Fruit fly (Drosophila melanogaster) whole organism, wandering third instar larva: ENCODE measurements around the gene Cad99C.

Source experiments
- Abd-B ChIP-seq: fragments of >200 bp; optimal IDR thresholded peaks from 2 replicates; lab custom pipeline; 2017; ENCODE audit warnings: missing biosample characterization, missing genetic modification characterization
- Dfd ChIP-seq: fragments of >200 bp; optimal IDR thresholded peaks from 2 replicates; lab custom pipeline; 2017; ENCODE audit warnings: missing biosample characterization, missing genetic modification characterization
- Dif ChIP-seq: fragments of 200-275, 200-300 bp; sonication (Bioruptor generic); optimal IDR thresholded peaks from 2 replicates; lab custom pipeline; 2018; ENCODE audit warnings: missing biosample characterization, missing genetic modification characterization; ENCODE audit not compliant: partially characterized antibody
- GATAd ChIP-seq: sonication (Bioruptor generic); optimal IDR thresholded peaks from 2 replicates; lab custom pipeline; 2016; ENCODE audit warnings: missing biosample characterization, missing genetic modification characterization
- HLH106 ChIP-seq: fragments of 200-800 bp; optimal IDR thresholded peaks from 3 replicates; lab custom pipeline; 2019; ENCODE audit warnings: missing biosample characterization, mild to moderate bottlenecking, missing genetic modification characterization, moderate library complexity
- Hnf4 ChIP-seq: fragments of 200-800 bp; sonication (Bioruptor generic); optimal IDR thresholded peaks from 2 replicates; lab custom pipeline; 2016; ENCODE audit warnings: missing biosample characterization, mild to moderate bottlenecking, missing genetic modification characterization
- Hr83 ChIP-seq: fragments of 200-300 bp; sonication (Bioruptor generic); optimal IDR thresholded peaks from 2 replicates; lab custom pipeline; 2016; ENCODE audit warnings: missing biosample characterization, mild to moderate bottlenecking, missing genetic modification characterization, moderate library complexity; ENCODE audit not compliant: poor library complexity, severe bottlenecking
- Jra ChIP-seq: sonication (Bioruptor generic); optimal IDR thresholded peaks from 2 replicates; lab custom pipeline; 2016; ENCODE audit warnings: missing biosample characterization, missing genetic modification characterization
- Mio ChIP-seq: sonication (Bioruptor generic); optimal IDR thresholded peaks from 2 replicates; lab custom pipeline; 2016; ENCODE audit warnings: missing biosample characterization, missing genetic modification characterization
- Myc ChIP-seq: fragments of >200 bp; optimal IDR thresholded peaks from 2 replicates; lab custom pipeline; 2017
- N ChIP-seq: fragments of >200 bp; optimal IDR thresholded peaks from 2 replicates; lab custom pipeline; 2018; ENCODE audit warnings: missing biosample characterization, missing external identifiers, missing genetic modification characterization
- OdsH ChIP-seq: fragments of 200-800 bp; sonication (Bioruptor generic); optimal IDR thresholded peaks from 2 replicates; lab custom pipeline; 2016; ENCODE audit warnings: missing biosample characterization, mild to moderate bottlenecking, missing genetic modification characterization
- Rel ChIP-seq, 2 experiments: fragments of 200-800 bp; sonication (Bioruptor generic) in 1 of 2; optimal IDR thresholded peaks; 2 replicates in 1 of 2; 3 replicates in 1 of 2; lab custom pipeline; 2016 to 2019; ENCODE audit warnings: mild to moderate bottlenecking in 2 of 2, missing biosample characterization in 2 of 2, missing genetic modification characterization in 2 of 2, moderate library complexity in 1 of 2
- Sp1 ChIP-seq: fragments of 200-800 bp; sonication (Bioruptor generic); optimal IDR thresholded peaks from 3 replicates; lab custom pipeline; 2019; ENCODE audit warnings: missing biosample characterization, mild to moderate bottlenecking, missing genetic modification characterization, moderate library complexity
- Vsx2 ChIP-seq: fragments of 200-300, 225-300 bp; sonication (Bioruptor generic); optimal IDR thresholded peaks from 2 replicates; lab custom pipeline; 2018; ENCODE audit warnings: missing biosample characterization, missing genetic modification characterization; ENCODE audit not compliant: partially characterized antibody
- br ChIP-seq: fragments of 200-800 bp; sonication (Bioruptor generic); optimal IDR thresholded peaks from 2 replicates; lab custom pipeline; 2016; ENCODE audit warnings: missing biosample characterization, missing genetic modification characterization
- brk ChIP-seq: fragments of 200-800 bp; sonication (Bioruptor generic); optimal IDR thresholded peaks from 2 replicates; lab custom pipeline; 2016; ENCODE audit warnings: missing biosample characterization, mild to moderate bottlenecking, missing genetic modification characterization
- dl ChIP-seq, 2 experiments: fragments of 175-275, 200-275 bp in 1 of 2; fragments of 200-275 bp in 1 of 2; sonication (Bioruptor generic); optimal IDR thresholded peaks; lab custom pipeline; 2018; ENCODE audit warnings: mild to moderate bottlenecking in 2 of 2, missing biosample characterization in 2 of 2, missing genetic modification characterization in 2 of 2, moderate library complexity in 2 of 2; ENCODE audit not compliant: partially characterized antibody in 2 of 2, insufficient read depth in 1 of 2
- dmrt93B ChIP-seq: fragments of 200-800 bp; sonication (Bioruptor generic); optimal IDR thresholded peaks from 2 replicates; lab custom pipeline; 2018; ENCODE audit warnings: missing biosample characterization, mild to moderate bottlenecking, missing genetic modification characterization
- ey ChIP-seq: fragments of 200-800 bp; sonication (Bioruptor generic); optimal IDR thresholded peaks from 2 replicates; lab custom pipeline; 2016; ENCODE audit warnings: missing biosample characterization, missing genetic modification characterization
- foxo ChIP-seq, 2 experiments: fragments of 200-800 bp; sonication (Bioruptor generic); optimal IDR thresholded peaks; 2 replicates in 1 of 2; 3 replicates in 1 of 2; lab custom pipeline; 2016 to 2017; ENCODE audit warnings: missing biosample characterization in 2 of 2, missing genetic modification characterization in 2 of 2
- fru ChIP-seq: fragments of 200-800 bp; sonication (Bioruptor generic); optimal IDR thresholded peaks from 3 replicates; lab custom pipeline; 2016; ENCODE audit warnings: missing biosample characterization, mild to moderate bottlenecking, missing genetic modification characterization
- h ChIP-seq: fragments of 200-800 bp; sonication (Bioruptor generic); optimal IDR thresholded peaks from 3 replicates; lab custom pipeline; 2016; ENCODE audit warnings: missing biosample characterization, mild to moderate bottlenecking, missing genetic modification characterization
- jim ChIP-seq: fragments of 175-275, 200-325 bp; sonication (Bioruptor generic); optimal IDR thresholded peaks from 2 replicates; lab custom pipeline; 2016; ENCODE audit warnings: missing biosample characterization, mild to moderate bottlenecking, missing genetic modification characterization
- lola ChIP-seq: fragments of >200 bp; optimal IDR thresholded peaks from 2 replicates; lab custom pipeline; 2017; ENCODE audit warnings: missing biosample characterization, missing genetic modification characterization
- psq ChIP-seq: fragments of 200-800 bp; sonication (Bioruptor generic); optimal IDR thresholded peaks from 3 replicates; lab custom pipeline; 2017; ENCODE audit warnings: missing biosample characterization, mild to moderate bottlenecking, missing genetic modification characterization, moderate library complexity
- rgr ChIP-seq: fragments of 200-800 bp; sonication (Bioruptor generic); optimal IDR thresholded peaks from 3 replicates; lab custom pipeline; 2016; ENCODE audit warnings: missing biosample characterization, mild to moderate bottlenecking, missing genetic modification characterization
- sv ChIP-seq: fragments of 200-800 bp; sonication (Bioruptor generic); optimal IDR thresholded peaks from 3 replicates; lab custom pipeline; 2016; ENCODE audit warnings: missing biosample characterization, missing genetic modification characterization
- tai ChIP-seq: sonication (Bioruptor generic); optimal IDR thresholded peaks from 2 replicates; lab custom pipeline; 2016; ENCODE audit warnings: missing biosample characterization, missing genetic modification characterization
- usp ChIP-seq: fragments of >200 bp; optimal IDR thresholded peaks from 2 replicates; lab custom pipeline; 2017; ENCODE audit warnings: missing biosample characterization, missing genetic modification characterization
- woc ChIP-seq: sonication (Bioruptor generic); optimal IDR thresholded peaks from 2 replicates; lab custom pipeline; 2016; ENCODE audit warnings: missing biosample characterization, mild to moderate bottlenecking, missing genetic modification characterization

The Cad99C gene

DNA sequence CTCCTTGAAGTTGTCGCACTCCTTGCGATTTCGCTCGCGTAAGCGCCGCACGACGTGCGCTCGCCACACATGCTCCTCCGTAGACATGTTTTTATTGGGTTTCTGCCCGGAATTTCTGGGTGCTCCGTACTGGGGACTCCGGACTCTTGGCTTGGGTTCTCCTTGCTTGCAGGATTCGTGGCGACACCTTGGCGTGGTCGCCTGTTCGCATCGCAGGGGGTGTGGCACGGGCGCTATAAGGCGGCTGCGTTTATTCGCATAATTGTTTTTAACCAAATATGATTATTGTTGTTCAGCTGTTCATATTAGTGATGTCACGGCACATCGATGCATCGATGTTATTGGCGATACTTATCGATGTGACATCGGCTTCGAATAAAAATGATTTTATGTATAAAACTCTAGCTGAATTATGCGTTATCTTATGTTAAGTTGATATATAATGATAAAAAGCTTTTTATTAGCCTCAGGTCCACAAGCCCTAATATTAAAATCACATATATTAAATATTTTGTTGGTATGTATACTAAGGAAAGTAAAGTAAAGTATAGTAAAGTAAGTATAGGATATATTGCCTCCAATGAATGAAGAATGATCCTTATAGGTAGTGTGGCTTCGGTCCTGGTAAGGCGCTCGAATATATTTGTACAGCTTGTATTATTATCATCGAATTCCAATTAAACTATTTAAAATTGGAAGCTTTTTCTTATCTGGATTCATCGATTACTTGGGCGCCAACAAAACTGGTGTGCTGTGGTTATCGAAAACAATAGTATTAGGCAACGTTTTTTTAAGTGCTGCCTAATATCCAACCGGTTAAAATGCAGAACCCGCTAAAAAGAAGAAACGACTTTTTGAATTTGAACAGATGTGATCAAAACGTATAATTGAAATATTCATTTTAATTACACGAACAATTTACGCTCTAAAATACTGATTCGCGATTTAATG, 6.4 kb upstream of the Cad99C start, which contains the start of gene Atg16:
Gene Atg16 (minus strand): TSS at position 343 of the 951 bp plus-strand sequence.
- TF ChIP-seq fru (GFP tag; lab: Kevin White, UChicago) (peak; percentile 25), woc (GFP tag; lab: Kevin White, UChicago) (peak; percentile 30), GATAd (no peak), brk (GFP tag; lab: Kevin White, UChicago) (peak; percentile 17), br (GFP tag; lab: Kevin White, UChicago) (peak; percentile 1), dmrt93B (GFP tag; lab: Kevin White, UChicago) (no peak), foxo (GFP tag; optimal IDR thresholded peaks at IDR 0.05; lab: Kevin White, UChicago) (no peak), Sp1 (GFP tag; lab: Kevin White, UChicago) (no peak), psq (peak; percentile 7), rgr (GFP tag; lab: Kevin White, UChicago) (peak; percentile 11), Hnf4 (peak; percentile 59), tai (GFP tag; lab: Kevin White, UChicago) (peak; percentile 42), Dif (GFP tag; lab: Kevin White, UChicago) (no peak), Hr83 (GFP tag; lab: Kevin White, UChicago) (peak; percentile 59), Jra (GFP tag; lab: Kevin White, UChicago) (peak; percentile 25), Vsx2 (no peak), ey (GFP tag; lab: Kevin White, UChicago) (peak; percentile 2), Dfd (GFP tag; lab: Kevin White, UChicago) (no peak), dl (GFP tag; optimal IDR thresholded peaks at IDR 0.05; lab: Kevin White, UChicago; ENCODE audit: insufficient read depth in 1 of 2, partially characterized antibody in 2 of 2) (no peak)

DNA sequence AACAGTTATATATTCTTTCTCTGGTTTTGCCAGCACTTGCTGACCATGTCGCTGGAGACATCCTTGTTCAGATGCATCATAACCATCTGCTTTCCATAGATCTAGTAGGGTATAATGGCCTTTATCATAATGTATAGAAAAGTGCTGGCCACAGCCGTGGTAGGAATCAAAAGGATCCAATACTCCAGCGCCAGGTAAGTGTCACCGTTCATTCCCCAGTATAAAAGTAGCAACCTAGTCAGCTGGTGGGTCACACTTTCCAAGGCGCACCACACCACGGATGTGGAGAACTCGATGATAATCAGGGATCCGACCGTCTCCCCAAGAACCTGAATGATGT, 5.8 kb upstream of the Cad99C start, which contains the start of gene Prtl99C:
Gene Prtl99C (plus strand): TSS at position 241 of the 340 bp plus-strand sequence.
- TF ChIP-seq Myc (lab: Kevin White, UChicago) (no peak), HLH106 (no peak), Mio (GFP tag; lab: Kevin White, UChicago) (no peak), fru (GFP tag; lab: Kevin White, UChicago) (no peak), OdsH (no peak), psq (no peak), usp (GFP tag; lab: Kevin White, UChicago) (no peak), ey (GFP tag; lab: Kevin White, UChicago) (no peak), GATAd (no peak), foxo (GFP tag; optimal IDR thresholded peaks at IDR 0.05; lab: Kevin White, UChicago) (no peak), Rel (GFP tag; optimal IDR thresholded peaks at IDR 0.05; lab: Kevin White, UChicago) (no peak), Rel (tag; optimal IDR thresholded peaks at IDR 0.05; lab: Kevin White, UChicago) (no peak), N (GFP tag; lab: Kevin White, UChicago) (no peak), jim (GFP tag; lab: Kevin White, UChicago) (no peak), sv (GFP tag; lab: Kevin White, UChicago) (no peak), lola (GFP tag; lab: Kevin White, UChicago) (no peak), Abd-B (GFP tag; lab: Kevin White, UChicago) (no peak)

DNA sequence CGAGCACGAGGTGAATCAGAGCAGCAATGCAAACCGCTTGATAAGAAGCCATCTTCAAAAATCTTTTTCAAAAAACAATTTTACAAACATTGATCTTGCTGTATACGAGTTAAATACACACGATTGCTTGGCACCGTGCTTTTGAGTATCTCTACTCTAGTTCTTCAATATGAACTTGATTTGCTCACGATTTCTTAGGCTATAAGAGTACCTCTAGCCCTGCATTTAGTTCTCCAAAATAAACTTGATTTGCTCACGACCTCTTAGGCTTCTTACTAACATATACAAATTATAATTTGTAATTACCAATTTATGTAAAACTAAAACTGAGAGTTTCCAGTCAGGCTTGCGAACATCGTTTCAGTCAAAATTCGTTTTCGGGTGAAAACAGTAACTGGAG, 5.3 kb upstream of the Cad99C start, which contains the start of gene CG42592:
Gene CG42592 (minus strand): TSS at position 101 of the 400 bp plus-strand sequence.
- TF ChIP-seq dl (GFP tag; optimal IDR thresholded peaks at IDR 0.05; lab: Kevin White, UChicago; ENCODE audit: insufficient read depth in 1 of 2, partially characterized antibody in 2 of 2): no peak
- TF ChIP-seq Dfd (GFP tag; lab: Kevin White, UChicago): no peak
- TF ChIP-seq fru (GFP tag; lab: Kevin White, UChicago): no peak
- TF ChIP-seq OdsH: no peak
- no peak for TF ChIP-seq woc (GFP tag; lab: Kevin White, UChicago)
- no peak for TF ChIP-seq usp (GFP tag; lab: Kevin White, UChicago)
- TF ChIP-seq dmrt93B (GFP tag; lab: Kevin White, UChicago): no peak

DNA sequence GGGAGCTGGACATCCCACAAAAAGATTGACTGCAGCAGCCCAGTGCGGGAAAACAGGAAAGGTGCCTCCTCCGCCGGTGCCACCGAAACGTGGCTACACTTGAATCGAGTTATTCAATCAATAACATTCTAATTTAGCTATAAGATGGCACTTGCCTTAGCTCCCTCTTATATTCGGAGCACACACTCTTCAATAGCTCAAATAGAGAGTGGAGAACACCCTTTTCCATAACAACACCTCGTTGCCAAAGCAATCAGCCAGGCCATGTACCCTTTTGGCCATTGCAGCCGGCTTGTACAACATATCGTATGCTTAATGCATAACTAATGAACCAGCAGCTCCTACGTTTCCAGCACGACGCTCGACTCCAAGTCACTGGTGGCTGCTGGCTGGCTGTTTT, 3.7 kb upstream of the Cad99C start:
- TF ChIP-seq h: no peak
- no peak for TF ChIP-seq tai (GFP tag; lab: Kevin White, UChicago)
